Worm (Caenorhabditis elegans) whole organism, young adult: Measurements from ENCODE around the gene memo-1.

Experiments
- C06A6.2 ChIP-seq: fragments of 200-800 bp; sonication (Bioruptor generic); conservative IDR thresholded peaks from 2 replicates; pipeline ENCODE4 v1.3.6; 2022; ENCODE audit warnings: missing genetic modification characterization, missing compliant biosample characterization
- F33H1.4 ChIP-seq: fragments of 200-800 bp; sonication (Bioruptor generic); IDR thresholded peaks from 2 replicates; pipeline ENCODE4 v1.3.6; 2022; ENCODE audit warnings: missing genetic modification reagents, missing genetic modification characterization, missing compliant biosample characterization
- F57C9.4 ChIP-seq: sonication (generic microtip); optimal IDR thresholded peaks from 2 replicates; lab custom pipeline; 2017; ENCODE audit warnings: mild to moderate bottlenecking, missing genetic modification characterization, missing compliant biosample characterization
- Y95B8A.8 ChIP-seq: fragments of 200-800 bp; sonication (Bioruptor generic); IDR thresholded peaks from 2 replicates; pipeline ENCODE4 v1.3.6; 2022; ENCODE audit warnings: missing genetic modification reagents, missing genetic modification characterization, missing compliant biosample characterization
- ama-1 ChIP-seq, 3 experiments: fragments of 150-350 bp in 1 of 3; sonication (generic microtip) in 2 of 3; optimal IDR thresholded peaks; 2 replicates each; lab custom pipeline; 2014 to 2018; ENCODE audit warnings: missing biosample characterization in 2 of 3, missing genetic modification characterization in 2 of 3, missing genetic modification reagents in 2 of 3
- atf-7 ChIP-seq: sonication (generic microtip); optimal IDR thresholded peaks from 2 replicates; lab custom pipeline; 2017; ENCODE audit warnings: mild to moderate bottlenecking, missing genetic modification characterization, missing compliant biosample characterization
- ceh-58 ChIP-seq: fragments of 200-800 bp; sonication (Bioruptor generic); IDR thresholded peaks from 2 replicates; pipeline ENCODE4 v1.3.6; 2022; ENCODE audit warnings: missing genetic modification characterization, missing compliant biosample characterization
- egl-18 ChIP-seq: fragments of 200-800 bp; sonication (Bioruptor generic); IDR thresholded peaks from 2 replicates; pipeline ENCODE4 v1.3.6; 2022; ENCODE audit warnings: missing genetic modification reagents, missing genetic modification characterization, missing compliant biosample characterization
- ets-4 ChIP-seq: fragments of 200-800 bp; sonication (Bioruptor generic); optimal IDR thresholded peaks from 2 replicates; lab custom pipeline; 2018; ENCODE audit warnings: mild to moderate bottlenecking, missing genetic modification characterization, missing compliant biosample characterization
- lin-35 ChIP-seq, 3 experiments: fragments of 150-350 bp in 2 of 3; sonication (generic microtip) in 1 of 3; optimal IDR thresholded peaks; 2 replicates each; lab custom pipeline; 2014 to 2018; ENCODE audit warnings: missing biosample characterization in 3 of 3, missing genetic modification characterization in 3 of 3, missing genetic modification reagents in 3 of 3
- lsl-1 ChIP-seq: fragments of 200-800 bp; sonication (Bioruptor generic); optimal IDR thresholded peaks from 2 replicates; lab custom pipeline; 2018; ENCODE audit warnings: mild to moderate bottlenecking, missing genetic modification characterization, moderate library complexity, missing compliant biosample characterization
- mxl-1 ChIP-seq: sonication (generic microtip); optimal IDR thresholded peaks from 2 replicates; lab custom pipeline; 2016; ENCODE audit warnings: missing genetic modification characterization, missing compliant biosample characterization
- nfyb-1 ChIP-seq: fragments of 200-800 bp; sonication (Bioruptor generic); IDR thresholded peaks from 2 replicates; pipeline ENCODE4 v1.3.6; 2022; ENCODE audit warnings: missing genetic modification reagents, missing genetic modification characterization, missing compliant biosample characterization
- rec-8 ChIP-seq, 2 experiments: sonication (generic microtip); optimal IDR thresholded peaks; 2 replicates each; lab custom pipeline; 2016; ENCODE audit warnings: mild to moderate bottlenecking in 2 of 2, missing genetic modification characterization in 2 of 2, missing genetic modification reagents in 2 of 2, missing genotype in 2 of 2, missing biosample characterization in 1 of 2, missing compliant biosample characterization in 1 of 2, moderate library complexity in 1 of 2
- sptf-2 ChIP-seq: fragments of 200-800 bp; sonication (Bioruptor generic); optimal IDR thresholded peaks from 2 replicates; lab custom pipeline; 2018; ENCODE audit warnings: mild to moderate bottlenecking, missing genetic modification characterization, missing compliant biosample characterization
- tlf-1 ChIP-seq: fragments of 200-800 bp; sonication (Bioruptor generic); optimal IDR thresholded peaks from 2 replicates; lab custom pipeline; 2018; ENCODE audit warnings: mild to moderate bottlenecking, missing genetic modification characterization, missing compliant biosample characterization

memo-1 gene

ce11 chrV:7803563-7803962, 43.4 kb downstream of the memo-1 start:
- TF ChIP-seq lsl-1 (GFP tag; lab: Kevin White, UChicago) = peak; percentile 71
- TF ChIP-seq egl-18 (GFP tag; lab: Robert Waterston, UW) = no peak
- TF ChIP-seq F33H1.4 = peak; percentile 80

DNA sequence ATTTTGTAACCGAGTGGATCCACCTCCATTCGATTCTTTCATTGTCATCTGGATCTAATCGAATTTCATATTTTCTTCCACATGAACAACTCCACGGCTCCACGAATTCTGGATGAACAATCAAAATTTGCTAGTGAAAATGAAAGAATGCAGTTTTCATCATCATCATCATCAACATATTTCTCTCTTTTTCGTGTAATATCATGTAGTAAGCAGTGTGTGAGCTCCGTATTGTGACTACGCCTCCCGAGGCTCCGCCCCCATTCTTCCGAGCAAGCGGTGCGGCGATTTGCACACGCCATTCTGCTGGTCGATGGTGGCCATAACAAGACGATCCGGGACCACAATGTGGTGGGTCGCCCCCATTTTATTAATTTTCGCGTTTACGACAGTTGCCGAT, 48.9 kb downstream of the memo-1 start, which contains the start of gene ZK742.7:
ZK742.7 (plus strand) TSS at position 301 of the 400 bp plus-strand sequence.
- TF ChIP-seq mxl-1 (tag; lab: Kevin White, UChicago) = no peak
- TF ChIP-seq lsl-1 (GFP tag; lab: Kevin White, UChicago) = no peak
- no peak for TF ChIP-seq Y95B8A.8 (GFP tag; lab: Robert Waterston, UW)
- no peak for TF ChIP-seq ceh-58 (GFP tag; lab: Robert Waterston, UW)
- no peak for TF ChIP-seq ama-1 (optimal IDR thresholded peaks at IDR 0.05; lab: Kevin White, UChicago)
- TF ChIP-seq ama-1 (GFP tag; optimal IDR thresholded peaks at IDR 0.05; lab: Kevin White, UChicago) = no peak
- TF ChIP-seq rec-8 (tag; optimal IDR thresholded peaks at IDR 0.05; lab: Kevin White, UChicago) = no peak
- no peak for TF ChIP-seq C06A6.2 (GFP tag; lab: Robert Waterston, UW)
- no peak for TF ChIP-seq ets-4
- no peak for TF ChIP-seq tlf-1 (GFP tag; lab: Kevin White, UChicago)
- TF ChIP-seq sptf-2 (GFP tag; lab: Kevin White, UChicago) = no peak
- no peak for TF ChIP-seq nfyb-1
- no peak for TF ChIP-seq F57C9.4 (tag; lab: Kevin White, UChicago)
- TF ChIP-seq atf-7 (tag; lab: Kevin White, UChicago) = no peak
- no peak for TF ChIP-seq lin-35 (GFP tag; optimal IDR thresholded peaks at IDR 0.05; lab: Kevin White, UChicago)
